Worm (Caenorhabditis elegans): ENCODE measurements around the gene T05A7.7.

ce11 chrII:4665359-4665758 is 15.9 kb downstream of the T05A7.7 start, which contains the start of gene T05A7.11:
- TF ChIP-seq him-1 (tag; optimal IDR thresholded peaks at IDR 0.05) (no peak), W03F9.2 (tag; optimal IDR thresholded peaks at IDR 0.05) (no peak)

All from whole organism, L4/young adult.